Worm (Caenorhabditis elegans) whole organism, L2 larva: ENCODE measurements around the gene F42A9.17.

Experiments used
- C34F6.9 ChIP-seq: fragments of 150-350 bp; optimal IDR thresholded peaks from 2 replicates; lab custom pipeline; 2014; ENCODE audit warnings: missing biosample characterization, missing genetic modification characterization
- F13H6.1 ChIP-seq: sonication (generic microtip); optimal IDR thresholded peaks from 2 replicates; lab custom pipeline; 2016; ENCODE audit warnings: missing genetic modification characterization, missing compliant biosample characterization
- Y55F3AM.14 ChIP-seq: fragments of 200-800 bp; sonication (Bioruptor generic); optimal IDR thresholded peaks from 2 replicates; lab custom pipeline; 2018; ENCODE audit warnings: mild to moderate bottlenecking, missing genetic modification characterization, missing compliant biosample characterization
- alr-1 ChIP-seq: fragments of 150-350 bp; optimal IDR thresholded peaks from 2 replicates; lab custom pipeline; 2014; ENCODE audit warnings: missing biosample characterization, missing genetic modification characterization
- ama-1 ChIP-seq: fragments of 150-350 bp; optimal IDR thresholded peaks from 2 replicates; lab custom pipeline; 2018; ENCODE audit warnings: inconsistent platforms
- blmp-1 ChIP-seq: sonication (generic microtip); optimal IDR thresholded peaks from 2 replicates; lab custom pipeline; 2017; ENCODE audit warnings: missing genetic modification characterization, mild to moderate bottlenecking, missing compliant biosample characterization, antibody characterized with exemption, moderate library complexity; ENCODE audit not compliant: insufficient read depth
- ceh-16 ChIP-seq: fragments of 150-350 bp; optimal IDR thresholded peaks from 2 replicates; lab custom pipeline; 2014; ENCODE audit warnings: missing biosample characterization, missing genetic modification characterization
- ceh-82 ChIP-seq: fragments of 150-350 bp; optimal IDR thresholded peaks from 2 replicates; lab custom pipeline; 2014; ENCODE audit warnings: missing biosample characterization, missing genetic modification characterization
- crh-2 ChIP-seq: sonication (generic microtip); optimal IDR thresholded peaks from 2 replicates; lab custom pipeline; 2017; ENCODE audit warnings: missing biosample characterization, missing genetic modification characterization
- dmd-4 ChIP-seq: sonication (generic microtip); optimal IDR thresholded peaks from 2 replicates; lab custom pipeline; 2017; ENCODE audit warnings: missing biosample characterization, missing genetic modification characterization
- egl-27 ChIP-seq: sonication (generic microtip); optimal IDR thresholded peaks from 3 replicates; lab custom pipeline; 2017; ENCODE audit warnings: missing biosample characterization, missing genetic modification reagents, missing genetic modification characterization
- elt-1 ChIP-seq: fragments of 150-350 bp; optimal IDR thresholded peaks from 2 replicates; lab custom pipeline; 2014; ENCODE audit warnings: missing biosample characterization, missing genetic modification characterization
- elt-3 ChIP-seq: sonication (generic microtip); optimal IDR thresholded peaks from 2 replicates; lab custom pipeline; 2017; ENCODE audit warnings: missing biosample characterization, missing genetic modification characterization
- fos-1 ChIP-seq: fragments of 150-350 bp; optimal IDR thresholded peaks from 2 replicates; lab custom pipeline; 2014; ENCODE audit warnings: missing biosample characterization, missing genetic modification characterization
- lin-39 ChIP-seq: fragments of 150-350 bp; optimal IDR thresholded peaks from 2 replicates; lab custom pipeline; 2014; ENCODE audit warnings: missing biosample characterization, missing genetic modification reagents, missing genetic modification characterization
- lsy-2 ChIP-seq, 2 experiments: fragments of 150-350 bp in 1 of 2; sonication (generic microtip) in 1 of 2; optimal IDR thresholded peaks; 2 replicates each; lab custom pipeline; 2014 to 2017; ENCODE audit warnings: missing biosample characterization in 2 of 2, missing genetic modification characterization in 2 of 2
- mdl-1 ChIP-seq, 2 experiments: fragments of 150-350 bp in 1 of 2; sonication (generic microtip) in 1 of 2; optimal IDR thresholded peaks; 2 replicates each; lab custom pipeline; 2017; ENCODE audit warnings: missing biosample characterization in 2 of 2, missing genetic modification characterization in 2 of 2
- nhr-129 ChIP-seq: fragments of 150-350 bp; optimal IDR thresholded peaks from 2 replicates; lab custom pipeline; 2014; ENCODE audit warnings: missing biosample characterization, missing genetic modification characterization
- nhr-21 ChIP-seq: fragments of 150-350 bp; optimal IDR thresholded peaks from 2 replicates; lab custom pipeline; 2014; ENCODE audit warnings: missing biosample characterization, missing genetic modification characterization
- nhr-237 ChIP-seq: fragments of 150-350 bp; optimal IDR thresholded peaks from 2 replicates; lab custom pipeline; 2014; ENCODE audit warnings: missing biosample characterization, missing genetic modification characterization
- nhr-25 ChIP-seq: fragments of 150-350 bp; sonication (generic microtip); optimal IDR thresholded peaks from 3 replicates; lab custom pipeline; 2014; ENCODE audit warnings: missing biosample characterization, missing genetic modification characterization
- nhr-6 ChIP-seq: fragments of 150-350 bp; optimal IDR thresholded peaks from 2 replicates; lab custom pipeline; 2014; ENCODE audit warnings: missing biosample characterization, missing genetic modification characterization
- nhr-77 ChIP-seq: fragments of 150-350 bp; optimal IDR thresholded peaks from 2 replicates; lab custom pipeline; 2014; ENCODE audit warnings: missing biosample characterization, missing genetic modification characterization
- peb-1 ChIP-seq: fragments of 150-350 bp; optimal IDR thresholded peaks from 2 replicates; lab custom pipeline; 2014; ENCODE audit warnings: missing biosample characterization, missing genetic modification characterization
- sem-4 ChIP-seq: fragments of 150-350 bp; optimal IDR thresholded peaks from 2 replicates; lab custom pipeline; 2014; ENCODE audit warnings: missing biosample characterization, missing genetic modification reagents, missing genetic modification characterization
- skn-1 ChIP-seq: sonication (generic microtip); optimal IDR thresholded peaks from 2 replicates; lab custom pipeline; 2017; ENCODE audit warnings: missing biosample characterization, missing genetic modification characterization
- sma-3 ChIP-seq: sonication (generic microtip); optimal IDR thresholded peaks from 2 replicates; lab custom pipeline; 2016; ENCODE audit warnings: missing genetic modification reagents, missing genetic modification characterization, missing compliant biosample characterization
- sma-9 ChIP-seq, 2 experiments: fragments of 150-350 bp in 1 of 2; sonication (generic microtip) in 1 of 2; optimal IDR thresholded peaks; 2 replicates each; lab custom pipeline; 2014 to 2016; ENCODE audit warnings: missing genetic modification characterization in 2 of 2, mild to moderate bottlenecking in 1 of 2, missing biosample characterization in 1 of 2, missing compliant biosample characterization in 1 of 2, missing genetic modification reagents in 1 of 2, moderate library complexity in 1 of 2
- snpc-4 ChIP-seq: fragments of 150-350 bp; optimal IDR thresholded peaks from 2 replicates; lab custom pipeline; 2014; ENCODE audit warnings: missing biosample characterization, missing genetic modification characterization
- unc-39 ChIP-seq: fragments of 150-350 bp; optimal IDR thresholded peaks from 2 replicates; lab custom pipeline; 2014; ENCODE audit warnings: missing biosample characterization, missing genetic modification characterization
- unc-55 ChIP-seq: fragments of 150-350 bp; sonication (generic microtip); optimal IDR thresholded peaks from 3 replicates; lab custom pipeline; 2014; ENCODE audit warnings: missing biosample characterization, missing genetic modification reagents, missing genetic modification characterization
- unc-62 ChIP-seq: fragments of 150-350 bp; optimal IDR thresholded peaks from 2 replicates; lab custom pipeline; 2014; ENCODE audit warnings: missing biosample characterization, missing genetic modification reagents, missing genetic modification characterization
- ztf-11 ChIP-seq: sonication (generic microtip); optimal IDR thresholded peaks from 2 replicates; lab custom pipeline; 2017; ENCODE audit warnings: missing biosample characterization, missing genetic modification characterization
- ztf-4 ChIP-seq: fragments of 150-350 bp; optimal IDR thresholded peaks from 2 replicates; lab custom pipeline; 2014; ENCODE audit warnings: missing biosample characterization, missing genetic modification characterization

The F42A9.17 gene

DNA sequence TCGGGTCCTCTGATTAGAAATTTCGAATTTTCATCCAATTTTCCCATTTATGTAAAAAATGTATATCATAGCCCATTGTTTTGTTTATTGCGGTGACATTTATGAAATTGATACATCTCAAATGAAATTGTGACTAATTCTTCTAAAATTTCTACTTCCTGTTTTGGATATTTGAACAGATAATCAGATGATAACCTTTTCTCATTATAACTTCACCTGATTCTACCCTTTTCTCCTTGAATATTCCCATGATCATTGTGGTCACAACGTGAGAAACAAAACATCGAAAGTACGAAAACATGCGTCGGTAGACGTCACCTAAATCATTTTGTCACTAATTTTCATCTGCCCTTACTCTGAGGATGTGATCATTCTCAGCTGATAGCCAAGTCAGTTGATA lies 18.5 kb upstream of the F42A9.17 start:
- TF ChIP-seq peb-1 (tag; lab: Kevin White, UChicago) (no peak), elt-1 (tag; lab: Kevin White, UChicago) (no peak), ama-1 (lab: Kevin White, UChicago) (no peak), lsy-2 (tag; optimal IDR thresholded peaks at IDR 0.05; lab: Kevin White, UChicago) (no peak), elt-3 (no peak), dmd-4 (tag; lab: Kevin White, UChicago) (no peak), nhr-237 (tag; lab: Kevin White, UChicago) (no peak), crh-2 (tag; lab: Kevin White, UChicago) (no peak), nhr-77 (tag; lab: Kevin White, UChicago) (no peak), nhr-129 (tag; lab: Kevin White, UChicago) (no peak)

DNA sequence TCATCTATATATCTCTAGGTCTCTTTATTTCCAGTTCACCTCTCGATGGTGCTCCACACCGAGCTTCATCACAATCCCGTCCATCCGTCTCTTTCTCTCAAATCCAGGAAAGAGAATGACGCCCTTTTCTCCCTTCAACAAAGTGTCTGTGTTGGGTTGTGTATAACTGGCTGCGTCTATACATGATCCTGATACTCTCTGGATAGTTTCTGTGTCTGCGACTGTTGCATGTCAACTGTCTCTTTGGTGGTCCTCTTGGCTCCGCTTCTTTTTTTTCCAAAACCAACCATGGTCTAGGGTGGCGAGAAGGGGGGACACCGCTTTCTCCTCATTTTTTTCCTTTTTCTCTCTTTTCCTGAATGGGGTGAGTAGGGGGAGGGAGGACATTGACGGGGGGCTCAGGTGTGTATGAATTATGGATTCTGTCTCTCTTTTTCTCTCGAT lies 17.9 kb upstream of the F42A9.17 start:
- TF ChIP-seq nhr-129 (tag; lab: Kevin White, UChicago) (peak; percentile 83), ztf-11 (tag; lab: Kevin White, UChicago) (no peak), snpc-4 (peak; percentile 39), ceh-82 (tag; lab: Kevin White, UChicago) (no peak), sma-9 (GFP tag; optimal IDR thresholded peaks at IDR 0.05; lab: Kevin White, UChicago) (peak; percentile 63), sma-9 (tag; optimal IDR thresholded peaks at IDR 0.05; lab: Kevin White, UChicago) (no peak), nhr-6 (no peak), nhr-237 (tag; lab: Kevin White, UChicago) (no peak), unc-55 (GFP tag; lab: Kevin White, UChicago) (peak; percentile 65), sem-4 (tag; lab: Kevin White, UChicago) (peak; percentile 56), mdl-1 (tag; optimal IDR thresholded peaks at IDR 0.05; lab: Kevin White, UChicago) (peak in 1 of 2 experiments; percentile 36), nhr-21 (tag; lab: Kevin White, UChicago) (no peak), lsy-2 (tag; optimal IDR thresholded peaks at IDR 0.05; lab: Kevin White, UChicago) (peak; percentile 35 to 59), ztf-4 (tag; lab: Kevin White, UChicago) (peak; percentile 61), alr-1 (tag; lab: Kevin White, UChicago) (no peak), nhr-25 (tag; lab: Kevin White, UChicago) (no peak), F13H6.1 (tag; lab: Kevin White, UChicago) (peak; percentile 86), crh-2 (tag; lab: Kevin White, UChicago) (peak; percentile 59), C34F6.9 (tag; lab: Kevin White, UChicago) (peak; percentile 59)
- TF ChIP-seq, all 48 proteins: peak for 11

DNA sequence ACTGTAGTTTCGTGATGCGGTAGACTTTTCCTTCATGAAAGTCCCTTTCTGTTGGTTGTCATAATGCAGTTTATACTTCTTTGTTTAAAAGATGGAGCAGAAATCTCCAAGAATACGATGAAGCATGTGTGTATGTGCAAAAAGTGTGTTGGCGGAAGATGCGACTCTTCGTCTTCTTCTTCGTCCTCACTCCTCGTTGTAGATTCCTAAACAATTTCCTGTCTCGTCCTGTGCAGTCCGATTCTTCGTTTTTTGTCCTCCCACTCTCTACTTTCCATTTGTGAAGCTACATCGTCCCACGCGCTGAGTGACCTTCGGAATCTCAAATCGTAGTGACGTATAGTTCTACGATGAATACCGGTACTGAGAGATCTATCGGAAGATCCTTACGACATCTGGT lies 16.5 kb upstream of the F42A9.17 start:
- TF ChIP-seq lsy-2 (tag; optimal IDR thresholded peaks at IDR 0.05; lab: Kevin White, UChicago) (no peak), sem-4 (tag; lab: Kevin White, UChicago) (no peak)
- TF ChIP-seq, all 48 proteins: peak for 0

DNA sequence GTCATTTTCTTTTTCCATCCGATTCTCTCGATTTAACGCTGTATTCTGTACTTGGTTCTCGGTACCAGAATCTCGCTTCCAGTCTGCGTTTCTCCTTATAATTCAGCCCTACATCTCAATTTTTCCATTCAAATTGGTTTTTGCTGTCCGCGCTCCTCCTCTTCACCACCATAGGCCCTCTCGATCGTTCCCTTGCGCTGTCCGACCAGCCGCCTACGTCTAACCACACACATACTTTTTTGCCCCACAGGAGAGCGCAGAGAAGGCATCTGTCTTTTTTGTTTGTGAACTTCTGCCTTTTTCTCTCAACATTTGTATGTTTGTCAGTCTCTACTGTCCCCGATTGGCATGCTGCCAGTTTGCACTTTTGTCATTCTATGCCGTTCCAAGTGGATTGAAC lies 15.6 kb upstream of the F42A9.17 start, which contains the start of gene F42A9.11:
F42A9.11 (plus strand) TSS at position 310 of the 400 bp plus-strand sequence.
- TF ChIP-seq ceh-16 (no peak), lsy-2 (tag; optimal IDR thresholded peaks at IDR 0.05; lab: Kevin White, UChicago) (peak in 1 of 2 experiments; percentile 1), F13H6.1 (tag; lab: Kevin White, UChicago) (peak; percentile 61), unc-55 (GFP tag; lab: Kevin White, UChicago) (no peak), nhr-25 (tag; lab: Kevin White, UChicago) (peak; percentile 50), nhr-129 (tag; lab: Kevin White, UChicago) (peak; percentile 55), sma-9 (GFP tag; optimal IDR thresholded peaks at IDR 0.05; lab: Kevin White, UChicago) (peak; percentile 4), sma-9 (tag; optimal IDR thresholded peaks at IDR 0.05; lab: Kevin White, UChicago) (no peak), ztf-11 (tag; lab: Kevin White, UChicago) (no peak), unc-39 (no peak), C34F6.9 (tag; lab: Kevin White, UChicago) (peak; percentile 46), sma-3 (GFP tag; lab: Kevin White, UChicago) (peak; percentile 55), blmp-1 (tag; lab: Kevin White, UChicago) (peak; percentile 53), sem-4 (tag; lab: Kevin White, UChicago) (peak; percentile 19), skn-1 (tag; lab: Kevin White, UChicago) (no peak), fos-1 (tag; lab: Kevin White, UChicago) (peak; percentile 57), unc-62 (GFP tag; lab: Kevin White, UChicago) (no peak), nhr-6 (no peak), egl-27 (tag; lab: Kevin White, UChicago) (peak; percentile 16), dmd-4 (tag; lab: Kevin White, UChicago) (no peak), lin-39 (tag; lab: Kevin White, UChicago) (no peak), Y55F3AM.14 (no peak)
